Worm (Caenorhabditis elegans): Measurements from ENCODE around the gene F59H6.15.
"Not testable (repeated sequence)": the region's sequence is repeated elsewhere in the genome, so short reads cannot be mapped to it uniquely, and the experiment has no call there.

Gene F59H6.15

ce11 chrII:1995744-1996143 lies 17.1 kb upstream of the F59H6.15 start:
- TF ChIP-seq unc-98 (GFP tag; IDR thresholded peaks at IDR 0.05): no peak
- no peak for TF ChIP-seq rnt-1 (tag; optimal IDR thresholded peaks at IDR 0.05)
- no peak for TF ChIP-seq ceh-90 (tag; optimal IDR thresholded peaks at IDR 0.05)
- peak; percentile 84 for TF ChIP-seq elt-2 (tag; optimal IDR thresholded peaks at IDR 0.05)
- TF ChIP-seq sox-4 (tag; optimal IDR thresholded peaks at IDR 0.05): no peak
- TF ChIP-seq blmp-1 (tag; optimal IDR thresholded peaks at IDR 0.05): no peak
- peak in 1 of 2 experiments; percentile 14 for TF ChIP-seq lin-35 (GFP tag; optimal IDR thresholded peaks at IDR 0.05)
- TF ChIP-seq mef-2 (tag; optimal IDR thresholded peaks at IDR 0.05): no peak
- no peak for TF ChIP-seq unc-130 (tag; optimal IDR thresholded peaks at IDR 0.05)
- no peak for TF ChIP-seq C34B4.2 (tag; optimal IDR thresholded peaks at IDR 0.05)
- no peak for TF ChIP-seq C16A3.4 (tag; optimal IDR thresholded peaks at IDR 0.05)
- peak; percentile 27 for TF ChIP-seq pqm-1 (tag; optimal IDR thresholded peaks at IDR 0.05)

- no peak for TF ChIP-seq hlh-17 (GFP tag; optimal IDR thresholded peaks at IDR 0.05; ENCODE audit: borderline replicate concordance)
Observed at ce11 chrII:1996237-1996636, 16.6 kb upstream of the F59H6.15 start, which contains the start of gene math-20. math-20 (plus strand) TSS chrII:1996537.

- TF ChIP-seq egl-13 (tag; optimal IDR thresholded peaks at IDR 0.05); lir-3 (tag; optimal IDR thresholded peaks at IDR 0.05; ENCODE audit: poor library complexity); F16B12.6 (tag; optimal IDR thresholded peaks at IDR 0.05): not testable (repeated sequence)
Observed at ce11 chrII:1998561-1998960, 14.2 kb upstream of the F59H6.15 start, which contains the start of gene math-19. math-19 (plus strand) TSS chrII:1998861.

ce11 chrII:2000720-2001119 lies 12.1 kb upstream of the F59H6.15 start, which contains the start of gene ceh-84:
ceh-84 (minus strand) TSS chrII:2000820.
- TF ChIP-seq C16A3.4 (tag; optimal IDR thresholded peaks at IDR 0.05); isw-1 (GFP tag; IDR thresholded peaks at IDR 0.05); hlh-4 (tag; optimal IDR thresholded peaks at IDR 0.05): not testable (repeated sequence)

- TF ChIP-seq mdl-1 (tag; optimal IDR thresholded peaks at IDR 0.05) (no peak), nhr-90 (tag; optimal IDR thresholded peaks at IDR 0.05; ENCODE audit: poor library complexity) (no peak), ztf-4 (tag; optimal IDR thresholded peaks at IDR 0.05) (no peak)
Observed at ce11 chrII:2011179-2011578, 1.6 kb upstream of the F59H6.15 start.

- no peak for TF ChIP-seq fkh-4 (tag; optimal IDR thresholded peaks at IDR 0.05; ENCODE audit: borderline replicate concordance)
- TF ChIP-seq nhr-84 (tag; optimal IDR thresholded peaks at IDR 0.05): no peak
- no peak for TF ChIP-seq unc-130 (tag; optimal IDR thresholded peaks at IDR 0.05)
- no peak for TF ChIP-seq unc-98 (GFP tag; IDR thresholded peaks at IDR 0.05)
- TF ChIP-seq ceh-82 (tag; optimal IDR thresholded peaks at IDR 0.05): no peak
- TF ChIP-seq efl-3 (GFP tag; optimal IDR thresholded peaks at IDR 0.05): no peak
- no peak for TF ChIP-seq nhr-237 (tag; optimal IDR thresholded peaks at IDR 0.05)
- no peak for TF ChIP-seq mef-2 (tag; optimal IDR thresholded peaks at IDR 0.05)
- no peak for TF ChIP-seq Y116A8C.19 (tag; optimal IDR thresholded peaks at IDR 0.05; ENCODE audit: borderline replicate concordance)
- TF ChIP-seq lin-14 (GFP tag; optimal IDR thresholded peaks at IDR 0.05): no peak
- no peak for TF ChIP-seq nhr-71 (tag; optimal IDR thresholded peaks at IDR 0.05)
- no peak for TF ChIP-seq lin-35 (GFP tag; optimal IDR thresholded peaks at IDR 0.05)
- TF ChIP-seq snu-23 (GFP tag; optimal IDR thresholded peaks at IDR 0.05): no peak
Observed at ce11 chrII:2013856-2014255, 1.1 kb downstream of the F59H6.15 start.

ce11 chrII:2023514-2023913 lies 10.7 kb downstream of the F59H6.15 start, which contains the start of gene cya-2:
cya-2 (minus strand) TSS chrII:2023614.
- TF ChIP-seq lin-39, F16B12.6, unc-86 (tag; optimal IDR thresholded peaks at IDR 0.05): not testable (repeated sequence)
